Fruit fly (Drosophila melanogaster) whole organism, embryonic: ENCODE data around the gene CG7512.

Experiments used
- Asciz ChIP-seq: fragments of 200-800 bp; sonication (Bioruptor generic); optimal IDR thresholded peaks from 2 replicates; lab custom pipeline; 2017; ENCODE audit warnings: missing biosample characterization, mild to moderate bottlenecking, missing genetic modification characterization, missing genetic modification reagents
- Atf3 ChIP-seq: fragments of 200-800 bp; sonication (Bioruptor generic); optimal IDR thresholded peaks from 3 replicates; lab custom pipeline; 2016; ENCODE audit warnings: missing biosample characterization, missing genetic modification characterization
- Bdp1 ChIP-seq: fragments of 200-800 bp; sonication (Bioruptor generic); optimal IDR thresholded peaks from 3 replicates; lab custom pipeline; 2016; ENCODE audit warnings: missing biosample characterization, missing genetic modification characterization
- CG10274 ChIP-seq: fragments of 200-800 bp; sonication (Bioruptor generic); optimal IDR thresholded peaks from 3 replicates; lab custom pipeline; 2017; ENCODE audit warnings: missing biosample characterization, mild to moderate bottlenecking, missing genetic modification characterization
- CG10321 ChIP-seq: fragments of 200-800 bp; sonication (Bioruptor generic); IDR thresholded peaks from 2 replicates; pipeline ENCODE4 v1.3.6; 2022; ENCODE audit warnings: missing biosample characterization, missing genetic modification characterization
- CG11085 ChIP-seq: fragments of 200-800 bp; sonication (Bioruptor generic); IDR thresholded peaks from 2 replicates; pipeline ENCODE4 v1.3.6; 2022; ENCODE audit warnings: missing biosample characterization, missing genetic modification characterization
- CG11504 ChIP-seq: fragments of 200-800 bp; sonication (Bioruptor generic); optimal IDR thresholded peaks from 3 replicates; lab custom pipeline; 2019; ENCODE audit warnings: missing biosample characterization, mild to moderate bottlenecking, missing genetic modification characterization, moderate library complexity
- CG11723 ChIP-seq: fragments of 200-800 bp; sonication (Bioruptor generic); optimal IDR thresholded peaks from 2 replicates; lab custom pipeline; 2017; ENCODE audit warnings: missing biosample characterization, mild to moderate bottlenecking, missing genetic modification characterization
- CG12659 ChIP-seq: fragments of 200-800 bp; sonication (Bioruptor generic); optimal IDR thresholded peaks from 3 replicates; lab custom pipeline; 2017; ENCODE audit warnings: mild to moderate bottlenecking, missing biosample characterization, missing genetic modification reagents, missing genetic modification characterization
- CG12942 ChIP-seq: fragments of 200-800 bp; sonication (Bioruptor generic); optimal IDR thresholded peaks from 3 replicates; lab custom pipeline; 2016; ENCODE audit warnings: missing biosample characterization, missing genetic modification characterization
- CG13894 ChIP-seq: fragments of 200-800 bp; sonication (Bioruptor generic); optimal IDR thresholded peaks from 3 replicates; lab custom pipeline; 2018; ENCODE audit warnings: missing biosample characterization, mild to moderate bottlenecking, missing genetic modification characterization, moderate library complexity
- CG14710 ChIP-seq: fragments of 200-800 bp; sonication (Bioruptor generic); optimal IDR thresholded peaks from 3 replicates; lab custom pipeline; 2019; ENCODE audit warnings: missing biosample characterization, mild to moderate bottlenecking, missing genetic modification characterization, moderate library complexity
- CG15514 ChIP-seq: fragments of 200-800 bp; sonication (Bioruptor generic); optimal IDR thresholded peaks from 3 replicates; lab custom pipeline; 2017; ENCODE audit warnings: missing biosample characterization, missing genetic modification characterization, mild to moderate bottlenecking, moderate library complexity, missing genetic modification reagents
- CG15601 ChIP-seq: fragments of 200-800 bp; sonication (Bioruptor generic); optimal IDR thresholded peaks from 3 replicates; lab custom pipeline; 2019; ENCODE audit warnings: missing biosample characterization, mild to moderate bottlenecking, missing genetic modification characterization, moderate library complexity
- CG18011 ChIP-seq: fragments of 200-800 bp; sonication (Bioruptor generic); optimal IDR thresholded peaks from 2 replicates; lab custom pipeline; 2017; ENCODE audit warnings: missing biosample characterization, missing genetic modification characterization, mild to moderate bottlenecking, moderate library complexity, missing genotype
- CG2712 ChIP-seq: fragments of 200-800 bp; optimal IDR thresholded peaks from 3 replicates; lab custom pipeline; 2019; ENCODE audit warnings: missing biosample characterization, mild to moderate bottlenecking, missing genetic modification characterization, moderate library complexity
- CG33557 ChIP-seq: fragments of 200-800 bp; sonication (Bioruptor generic); optimal IDR thresholded peaks from 2 replicates; lab custom pipeline; 2019; ENCODE audit warnings: missing biosample characterization, mild to moderate bottlenecking, missing genetic modification characterization, moderate library complexity
- CG4707 ChIP-seq: fragments of 200-800 bp; sonication (Bioruptor generic); optimal IDR thresholded peaks from 2 replicates; lab custom pipeline; 2018; ENCODE audit warnings: missing biosample characterization, mild to moderate bottlenecking, missing genetic modification characterization, moderate library complexity
- CG7372 ChIP-seq: fragments of 200-800 bp; sonication (Bioruptor generic); IDR thresholded peaks from 2 replicates; pipeline ENCODE4 v1.3.6; 2022; ENCODE audit warnings: missing biosample characterization, missing genetic modification characterization
- CG7556 ChIP-seq: fragments of 200-800 bp; sonication (Bioruptor generic); optimal IDR thresholded peaks from 2 replicates; lab custom pipeline; 2017; ENCODE audit warnings: missing biosample characterization, mild to moderate bottlenecking, missing genetic modification characterization
- CG8359 ChIP-seq: fragments of 200-800 bp; sonication (Bioruptor generic); optimal IDR thresholded peaks from 2 replicates; lab custom pipeline; 2017; ENCODE audit warnings: missing biosample characterization, mild to moderate bottlenecking, missing genetic modification characterization, borderline replicate concordance
- E2f1 ChIP-seq: fragments of 200-800 bp; sonication (Bioruptor generic); IDR thresholded peaks from 2 replicates; pipeline ENCODE4 v1.3.6; 2022; ENCODE audit warnings: missing biosample characterization, missing genetic modification characterization
- HLH4C ChIP-seq: fragments of 200-800 bp; sonication (Bioruptor generic); IDR thresholded peaks from 3 replicates; pipeline ENCODE4 v1.3.6; 2022; ENCODE audit warnings: missing biosample characterization, missing genetic modification characterization; ENCODE audit not compliant: partially characterized antibody
- Kr ChIP-seq: fragments of 200-800 bp; sonication (Bioruptor generic); optimal IDR thresholded peaks from 2 replicates; lab custom pipeline; 2017; ENCODE audit warnings: missing biosample characterization, mild to moderate bottlenecking, missing genetic modification characterization
- Nf-YA ChIP-seq: fragments of 200-800 bp; sonication (Bioruptor generic); IDR thresholded peaks from 2 replicates; pipeline ENCODE4 v1.3.6; 2022; ENCODE audit warnings: missing biosample characterization, missing genetic modification characterization
- Optix ChIP-seq: fragments of 200-800 bp; sonication (Bioruptor generic); IDR thresholded peaks from 3 replicates; pipeline ENCODE4 v1.3.6; 2022; ENCODE audit warnings: missing biosample characterization, missing genetic modification characterization
- Rx ChIP-seq: fragments of 200-800 bp; sonication (Bioruptor generic); IDR thresholded peaks from 2 replicates; pipeline ENCODE4 v1.3.6; 2022; ENCODE audit warnings: missing biosample characterization, missing genetic modification characterization
- TFAM ChIP-seq: fragments of 200-800 bp; sonication (Bioruptor generic); optimal IDR thresholded peaks from 2 replicates; lab custom pipeline; 2017; ENCODE audit warnings: missing biosample characterization, missing genetic modification characterization, inconsistent platforms
- Trl ChIP-seq, 3 experiments: fragments of >200 bp in 2 of 3; fragments of 200-800 bp in 1 of 3; sonication (Bioruptor generic) in 1 of 3; optimal IDR thresholded peaks; 2 replicates in 1 of 3; 3 replicates in 2 of 3; lab custom pipeline; 2016 to 2017; ENCODE audit warnings: missing biosample characterization in 1 of 3, missing genetic modification characterization in 1 of 3
- ab ChIP-seq: fragments of 200-800 bp; sonication (Bioruptor generic); optimal IDR thresholded peaks from 2 replicates; lab custom pipeline; 2016; ENCODE audit warnings: missing biosample characterization, missing genetic modification characterization
- ase ChIP-seq: fragments of 200-800 bp; sonication (Bioruptor generic); IDR thresholded peaks from 3 replicates; pipeline ENCODE4 v1.3.6; 2022; ENCODE audit warnings: missing biosample characterization, missing genetic modification characterization
- az2 ChIP-seq: fragments of 200-800 bp; sonication (Bioruptor generic); optimal IDR thresholded peaks from 3 replicates; lab custom pipeline; 2016; ENCODE audit warnings: missing biosample characterization, missing genetic modification characterization
- bigmax ChIP-seq: fragments of 200-800 bp; sonication (Bioruptor generic); optimal IDR thresholded peaks from 2 replicates; lab custom pipeline; 2018; ENCODE audit warnings: missing biosample characterization, mild to moderate bottlenecking, missing genetic modification characterization
- chm ChIP-seq: fragments of 200-800 bp; sonication (Bioruptor generic); IDR thresholded peaks from 2 replicates; pipeline ENCODE4 v1.3.6; 2022; ENCODE audit warnings: missing biosample characterization, missing genetic modification characterization
- cwo ChIP-seq: fragments of 200-800 bp; sonication (Bioruptor generic); optimal IDR thresholded peaks from 3 replicates; lab custom pipeline; 2017; ENCODE audit warnings: missing biosample characterization, missing genetic modification characterization, mild to moderate bottlenecking, moderate library complexity, missing genetic modification reagents
- lola ChIP-seq, 3 experiments: fragments of >200 bp in 2 of 3; fragments of 200-800 bp in 1 of 3; sonication (Bioruptor generic) in 1 of 3; optimal IDR thresholded peaks; 2 replicates each; lab custom pipeline; 2017 to 2019; ENCODE audit warnings: missing biosample characterization in 3 of 3, missing genetic modification characterization in 3 of 3, mild to moderate bottlenecking in 1 of 3, moderate library complexity in 1 of 3
- maf-S ChIP-seq: fragments of 200-800 bp; sonication (Bioruptor generic); optimal IDR thresholded peaks from 2 replicates; lab custom pipeline; 2016; ENCODE audit warnings: missing biosample characterization, missing genetic modification characterization
- nau ChIP-seq: fragments of 200-800 bp; sonication (Bioruptor generic); optimal IDR thresholded peaks from 3 replicates; lab custom pipeline; 2017; ENCODE audit warnings: missing biosample characterization, mild to moderate bottlenecking, missing genetic modification characterization, missing genetic modification reagents
- odd ChIP-seq: fragments of 200-800 bp; sonication (Bioruptor generic); optimal IDR thresholded peaks from 2 replicates; lab custom pipeline; 2017; ENCODE audit warnings: missing biosample characterization, mild to moderate bottlenecking, missing genetic modification characterization
- psq ChIP-seq: fragments of 200-800 bp; sonication (Bioruptor generic); optimal IDR thresholded peaks from 2 replicates; lab custom pipeline; 2017; ENCODE audit warnings: missing biosample characterization, missing genetic modification characterization
- repo ChIP-seq: fragments of 200-800 bp; sonication (Bioruptor generic); optimal IDR thresholded peaks from 2 replicates; lab custom pipeline; 2016; ENCODE audit warnings: missing biosample characterization, missing genetic modification characterization
- slbo ChIP-seq: fragments of 200-800 bp; sonication (Bioruptor generic); IDR thresholded peaks from 2 replicates; pipeline ENCODE4 v1.3.6; 2022; ENCODE audit warnings: missing biosample characterization, missing genetic modification characterization
- tin ChIP-seq: fragments of 200-800 bp; sonication (Bioruptor generic); optimal IDR thresholded peaks from 3 replicates; lab custom pipeline; 2016; ENCODE audit warnings: missing biosample characterization, missing genetic modification characterization
- tio ChIP-seq: fragments of 200-800 bp; sonication (Bioruptor generic); optimal IDR thresholded peaks from 2 replicates; lab custom pipeline; 2017; ENCODE audit warnings: missing biosample characterization, missing genetic modification characterization, inconsistent platforms
- toy ChIP-seq: fragments of 200-800 bp; sonication (Bioruptor generic); IDR thresholded peaks from 2 replicates; pipeline ENCODE4 v1.3.6; 2022; ENCODE audit warnings: missing biosample characterization, missing genetic modification characterization
- wdn ChIP-seq: fragments of 200-800 bp; sonication (Bioruptor generic); IDR thresholded peaks from 2 replicates; pipeline ENCODE4 v1.3.6; 2022; ENCODE audit warnings: missing biosample characterization, missing genetic modification characterization
- wor ChIP-seq: fragments of 200-800 bp; sonication (Bioruptor generic); IDR thresholded peaks from 2 replicates; pipeline ENCODE4 v1.3.6; 2022; ENCODE audit warnings: missing biosample characterization, missing genetic modification characterization
- z ChIP-seq: fragments of 200-800 bp; sonication (Bioruptor generic); IDR thresholded peaks from 3 replicates; pipeline ENCODE4 v1.3.6; 2022; ENCODE audit warnings: missing biosample characterization, missing genetic modification characterization

The CG7512 gene

DNA sequence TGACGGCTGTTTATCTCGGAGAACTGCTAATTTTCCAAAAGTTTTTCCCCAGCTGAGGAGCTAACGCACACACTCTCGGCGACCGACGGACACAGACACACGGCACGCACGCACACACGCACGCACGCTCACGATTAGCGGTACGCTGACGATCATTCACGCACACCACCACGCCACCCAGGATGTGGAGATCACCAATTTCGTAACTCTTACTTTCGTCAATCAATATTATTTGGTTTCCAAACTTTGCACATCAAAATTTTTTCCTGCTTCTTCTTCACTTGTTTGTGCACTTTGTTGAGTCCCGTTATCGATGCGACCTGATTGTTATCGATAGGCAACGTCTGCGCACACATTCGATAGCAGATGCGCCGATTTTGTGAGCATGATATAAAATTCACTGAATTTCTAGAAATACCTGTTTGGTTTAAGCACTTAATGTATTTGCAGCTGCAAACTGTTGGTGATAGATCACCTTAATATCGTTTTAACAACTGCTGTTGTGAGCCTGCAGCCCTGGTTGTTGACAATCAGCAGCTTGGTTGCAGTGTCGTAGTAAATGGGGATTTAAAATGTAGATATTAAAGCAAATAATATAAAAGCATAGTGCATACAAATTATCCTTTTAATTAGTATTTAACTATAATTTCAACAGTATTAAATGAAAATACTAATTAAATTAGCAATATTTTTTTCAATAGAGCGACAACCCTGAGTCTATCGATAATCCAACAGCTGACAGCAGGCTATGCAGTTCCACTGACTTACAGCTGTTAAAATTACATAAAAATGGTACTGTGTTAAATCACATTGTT is 48.6 kb downstream of the CG7512 start, which contains the start of the genes CG7394 and Mob2 (continued):
- TF ChIP-seq CG14710 (tag; lab: Kevin White, UChicago) (peak; percentile 92), ab (GFP tag; lab: Kevin White, UChicago) (no peak), CG12659 (GFP tag; lab: Kevin White, UChicago) (peak; percentile 92), CG13894 (tag; lab: Kevin White, UChicago) (peak; percentile 70), slbo (peak; percentile 97), Trl (optimal IDR thresholded peaks at IDR 0.05; lab: Kevin White, UChicago) (peak in 1 of 2 experiments; percentile 55), Trl (GFP tag; optimal IDR thresholded peaks at IDR 0.05; lab: Kevin White, UChicago) (peak; percentile 82), nau (GFP tag; lab: Kevin White, UChicago) (peak; percentile 63), odd (GFP tag; lab: Kevin White, UChicago) (peak; percentile 69), az2 (GFP tag; lab: Kevin White, UChicago) (peak; percentile 92), wor (GFP tag; lab: Robert Waterston, UW) (peak; percentile 80), maf-S (GFP tag; lab: Kevin White, UChicago) (no peak), CG12942 (GFP tag; lab: Kevin White, UChicago) (peak; percentile 88), Rx (GFP tag; lab: Robert Waterston, UW) (peak; percentile 78), ase (GFP tag; lab: Robert Waterston, UW) (peak; percentile 81), chm (GFP tag; lab: Robert Waterston, UW) (peak; percentile 76), Bdp1 (GFP tag; lab: Kevin White, UChicago) (peak; percentile 80), repo (peak; percentile 80), E2f1 (GFP tag; lab: Robert Waterston, UW) (peak; percentile 89), tio (GFP tag; lab: Kevin White, UChicago) (peak; percentile 87), CG10274 (GFP tag; lab: Kevin White, UChicago) (peak; percentile 58), CG33557 (GFP tag; lab: Kevin White, UChicago) (peak; percentile 71), cwo (GFP tag; lab: Kevin White, UChicago) (peak; percentile 78), Optix (GFP tag; lab: Robert Waterston, UW) (peak; percentile 75), lola (GFP tag; optimal IDR thresholded peaks at IDR 0.05; lab: Kevin White, UChicago) (peak in 1 of 3 experiments; percentile 85), psq (GFP tag; lab: Kevin White, UChicago) (peak; percentile 64), CG4707 (GFP tag; lab: Kevin White, UChicago) (peak; percentile 70), CG11504 (tag; lab: Kevin White, UChicago) (peak; percentile 89), bigmax (no peak), Kr (GFP tag; lab: Kevin White, UChicago) (no peak), CG7556 (GFP tag; lab: Kevin White, UChicago) (peak; percentile 85), wdn (GFP tag; lab: Robert Waterston, UW) (peak; percentile 93), CG7372 (GFP tag; lab: Robert Waterston, UW) (peak; percentile 90), Asciz (GFP tag; lab: Kevin White, UChicago) (peak; percentile 57), CG11723 (peak; percentile 67), CG2712 (tag; lab: Kevin White, UChicago) (peak; percentile 89), CG15514 (GFP tag; lab: Kevin White, UChicago) (peak; percentile 80), tin (peak; percentile 94), CG11085 (GFP tag; lab: Robert Waterston, UW) (peak; percentile 87), CG18011 (GFP tag; lab: Kevin White, UChicago) (peak; percentile 81), toy (GFP tag; lab: Robert Waterston, UW) (peak; percentile 87), CG8359 (GFP tag; lab: Kevin White, UChicago) (peak; percentile 38), CG10321 (GFP tag; lab: Robert Waterston, UW) (peak; percentile 67), z (peak; percentile 62; the same call in 2 of the 3 replicates), CG15601 (tag; lab: Kevin White, UChicago) (peak; percentile 83), Nf-YA (GFP tag; lab: Robert Waterston, UW) (peak; percentile 76), Atf3 (GFP tag; lab: Kevin White, UChicago) (peak; percentile 77), HLH4C (GFP tag; lab: Robert Waterston, UW) (peak; percentile 93), TFAM (GFP tag; lab: Kevin White, UChicago) (no peak)
